Fruit fly (Drosophila melanogaster): ENCODE data around the gene CG15418.

DNA sequence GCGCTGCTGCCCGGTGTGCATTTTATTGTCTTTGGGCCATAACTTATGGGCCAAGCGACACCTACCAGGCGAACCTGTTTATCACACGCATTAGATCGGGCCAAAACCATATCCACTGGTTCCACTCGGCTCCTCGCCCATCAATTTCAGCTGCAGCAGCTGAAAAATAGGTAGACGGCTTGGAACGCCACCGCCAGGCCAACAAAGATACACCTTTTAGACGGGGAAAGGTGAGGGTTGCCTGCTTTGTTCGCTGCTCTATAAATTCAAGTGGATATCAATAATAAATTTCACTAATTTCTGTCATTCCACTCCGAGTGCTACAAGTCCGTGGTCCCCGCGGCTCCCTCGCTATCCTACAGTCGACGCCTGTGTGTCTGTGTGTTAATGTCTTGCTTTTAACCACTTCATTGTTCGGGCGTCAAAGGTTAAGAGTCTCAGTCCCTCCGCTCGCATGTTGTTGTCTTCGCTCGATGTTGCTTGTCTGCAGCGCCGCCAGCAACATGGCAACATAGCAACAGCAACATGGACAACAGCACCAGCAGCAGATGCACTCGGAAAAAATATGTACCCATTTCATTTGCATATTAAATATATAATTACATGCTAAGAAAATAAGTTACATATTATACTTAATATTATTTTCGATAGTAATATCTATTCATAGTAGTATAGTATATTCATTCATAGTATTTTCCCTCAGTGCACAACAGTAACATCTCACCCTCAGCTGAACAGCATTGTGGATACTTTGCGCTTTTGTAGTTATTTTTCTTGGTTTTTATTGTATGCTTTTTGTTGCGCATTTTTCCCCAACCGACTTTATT, 33.4 kb downstream of the CG15418 start:
- TF ChIP-seq Dll (optimal IDR thresholded peaks at IDR 0.05) (no peak), psq (optimal IDR thresholded peaks at IDR 0.05) (no peak), pan (optimal IDR thresholded peaks at IDR 0.05) (no peak), CG8478 (optimal IDR thresholded peaks at IDR 0.05) (no peak), EcR (GFP tag; optimal IDR thresholded peaks at IDR 0.05) (no peak)
